Worm (Caenorhabditis elegans): ENCODE data around the gene nhr-152.

ce11 chrV:7639356-7639755 lies 46.8 kb upstream of the nhr-152 start:
- TF ChIP-seq lin-13 (GFP tag; optimal IDR thresholded peaks at IDR 0.05): no peak
- TF ChIP-seq lsy-2 (tag; optimal IDR thresholded peaks at IDR 0.05): no peak
- TF ChIP-seq zfp-3 (GFP tag; conservative IDR thresholded peaks at IDR 0.05): no peak
- no peak for TF ChIP-seq mes-2 (tag; optimal IDR thresholded peaks at IDR 0.05; ENCODE audit: poor library complexity, severe bottlenecking)
- TF ChIP-seq nhr-11 (tag; optimal IDR thresholded peaks at IDR 0.05): no peak
- TF ChIP-seq madf-5 (GFP tag; IDR thresholded peaks at IDR 0.05): no peak
- TF ChIP-seq nhr-28 (tag; optimal IDR thresholded peaks at IDR 0.05): no peak

Data from whole organism, L4 larva.